Fruit fly (Drosophila melanogaster) whole organism, adult: Measurements from ENCODE around the gene CG1288.

Experiments used
- CG14711 ChIP-seq: fragments of 200-800 bp; sonication (Bioruptor generic); optimal IDR thresholded peaks from 2 replicates; lab custom pipeline; 2018; ENCODE audit warnings: missing biosample characterization, mild to moderate bottlenecking, missing genetic modification characterization, moderate library complexity
- CG7101 ChIP-seq: fragments of 200-800 bp; sonication (Bioruptor generic); optimal IDR thresholded peaks from 2 replicates; lab custom pipeline; 2018; ENCODE audit warnings: missing biosample characterization, mild to moderate bottlenecking, missing genetic modification characterization, moderate library complexity
- Crg-1 ChIP-seq: fragments of 200-800 bp; sonication (Bioruptor generic); optimal IDR thresholded peaks from 2 replicates; lab custom pipeline; 2016; ENCODE audit warnings: missing biosample characterization, missing genetic modification characterization
- bab1 ChIP-seq: fragments of 200-800 bp; sonication (Bioruptor generic); optimal IDR thresholded peaks from 3 replicates; lab custom pipeline; 2019; ENCODE audit warnings: missing biosample characterization, mild to moderate bottlenecking, missing genetic modification characterization, moderate library complexity
- cic ChIP-seq: fragments of 200-800 bp; sonication (Bioruptor generic); optimal IDR thresholded peaks from 2 replicates; lab custom pipeline; 2017; ENCODE audit warnings: missing biosample characterization, mild to moderate bottlenecking, missing genetic modification characterization, moderate library complexity
- kay ChIP-seq: fragments of 200-800 bp; sonication (Bioruptor generic); peaks from one replicate; lab custom pipeline; 2016; ENCODE audit warnings: missing biosample characterization, missing genetic modification characterization, borderline replicate concordance
- ovo ChIP-seq: fragments of 200-800 bp; sonication (Bioruptor generic); optimal IDR thresholded peaks from 2 replicates; lab custom pipeline; 2016; ENCODE audit warnings: missing biosample characterization, missing genetic modification characterization
- pad ChIP-seq: fragments of 200-800 bp; sonication (Bioruptor generic); optimal IDR thresholded peaks from 3 replicates; lab custom pipeline; 2017; ENCODE audit warnings: missing biosample characterization, missing genetic modification characterization, mild to moderate bottlenecking, moderate library complexity, missing genetic modification reagents
- tj ChIP-seq: fragments of 200-800 bp; sonication (Bioruptor generic); optimal IDR thresholded peaks from 3 replicates; lab custom pipeline; 2017; ENCODE audit warnings: missing biosample characterization, mild to moderate bottlenecking, missing genetic modification characterization, moderate library complexity
- toe ChIP-seq: fragments of 200-800 bp; sonication (Bioruptor generic); optimal IDR thresholded peaks from 2 replicates; lab custom pipeline; 2016; ENCODE audit warnings: missing biosample characterization, missing genetic modification characterization

DNA sequence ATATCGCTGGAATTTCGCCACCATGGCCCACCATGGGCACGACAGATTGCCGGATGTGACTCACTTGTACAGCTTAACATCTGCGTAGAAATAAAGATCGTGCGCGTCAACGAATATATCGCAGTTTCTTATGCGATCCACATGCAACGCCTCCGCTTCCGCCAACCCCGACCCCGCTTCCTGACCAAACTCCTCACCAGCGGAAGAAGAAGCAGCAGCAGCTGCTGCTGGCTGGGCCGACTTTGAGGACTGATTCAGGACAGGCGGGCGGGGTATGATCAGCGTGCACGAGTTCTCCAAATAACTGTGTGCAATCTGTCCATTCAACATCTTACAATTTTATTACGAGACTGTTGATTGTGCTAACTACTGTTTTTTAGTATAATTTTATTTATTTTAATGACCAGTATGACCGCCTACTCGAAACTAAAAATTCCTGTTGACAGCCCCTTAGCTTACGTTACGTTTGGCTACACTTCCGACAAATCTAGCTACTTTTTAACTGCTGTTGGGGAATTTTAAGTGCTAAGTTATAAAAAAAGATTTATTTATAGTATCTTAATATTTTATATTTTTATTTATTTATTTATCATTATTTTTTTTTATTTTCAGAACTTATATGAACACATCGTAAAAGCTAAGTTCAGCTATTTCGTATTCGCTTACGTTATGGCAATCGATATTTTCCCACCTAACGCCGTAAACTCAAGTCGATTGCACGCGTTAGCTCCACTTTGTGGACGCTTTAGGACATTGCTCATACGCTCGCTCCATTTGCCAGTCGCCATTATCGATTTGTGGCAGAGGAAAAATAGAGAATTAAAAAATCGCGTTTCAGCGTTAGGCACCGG is 21.8 kb downstream of the CG1288 start, which contains the start of the genes CG10055 and lap:
- TF ChIP-seq CG7101 = no peak
- TF ChIP-seq ovo (GFP tag; lab: Kevin White, UChicago) = no peak
- no peak for TF ChIP-seq kay (GFP tag; lab: Kevin White, UChicago)
- no peak for TF ChIP-seq tj
- TF ChIP-seq CG14711 (tag; lab: Kevin White, UChicago) = no peak
- TF ChIP-seq Crg-1 (GFP tag; lab: Kevin White, UChicago) = no peak
- no peak for TF ChIP-seq bab1
- TF ChIP-seq toe (GFP tag; lab: Kevin White, UChicago) = no peak
- TF ChIP-seq pad = no peak
- TF ChIP-seq cic = no peak
